Worm (Caenorhabditis elegans): ENCODE data around the gene F17C11.11.

ce11 chrV:10947210-10947609 is 8.6 kb upstream of the F17C11.11 start:
- TF ChIP-seq sox-4 (tag; optimal IDR thresholded peaks at IDR 0.05) = no peak
- TF ChIP-seq mep-1 (tag; optimal IDR thresholded peaks at IDR 0.05) = no peak
- TF ChIP-seq Y116A8C.19 (tag; optimal IDR thresholded peaks at IDR 0.05; ENCODE audit: borderline replicate concordance) = no peak
- TF ChIP-seq elt-3 (tag; optimal IDR thresholded peaks at IDR 0.05) = no peak
- TF ChIP-seq nhr-237 (tag; optimal IDR thresholded peaks at IDR 0.05) = no peak
- TF ChIP-seq nhr-76 (tag; optimal IDR thresholded peaks at IDR 0.05) = no peak
- no peak for TF ChIP-seq zag-1 (tag; optimal IDR thresholded peaks at IDR 0.05)
